Fruit fly (Drosophila melanogaster) S2 (cell line): ENCODE data around the gene CG11891.

Experiments
- CG8478 ChIP-seq: fragments of >200 bp; optimal IDR thresholded peaks from 2 replicates; lab custom pipeline; 2018
- CTCF ChIP-seq, 2 experiments: fragments of >200 bp; optimal IDR thresholded peaks; 2 replicates each; lab custom pipeline; 2018

dm6 chr3R:25299507-25299964 is 29.5 kb downstream of the CG11891 start, which contains the start of gene CG31288:
- TF ChIP-seq CG8478, result no peak
- TF ChIP-seq CTCF (optimal IDR thresholded peaks at IDR 0.05; lab: Kevin White, UChicago), result no peak
